Fruit fly (Drosophila melanogaster): ENCODE measurements around the gene Sec10.

DNA sequence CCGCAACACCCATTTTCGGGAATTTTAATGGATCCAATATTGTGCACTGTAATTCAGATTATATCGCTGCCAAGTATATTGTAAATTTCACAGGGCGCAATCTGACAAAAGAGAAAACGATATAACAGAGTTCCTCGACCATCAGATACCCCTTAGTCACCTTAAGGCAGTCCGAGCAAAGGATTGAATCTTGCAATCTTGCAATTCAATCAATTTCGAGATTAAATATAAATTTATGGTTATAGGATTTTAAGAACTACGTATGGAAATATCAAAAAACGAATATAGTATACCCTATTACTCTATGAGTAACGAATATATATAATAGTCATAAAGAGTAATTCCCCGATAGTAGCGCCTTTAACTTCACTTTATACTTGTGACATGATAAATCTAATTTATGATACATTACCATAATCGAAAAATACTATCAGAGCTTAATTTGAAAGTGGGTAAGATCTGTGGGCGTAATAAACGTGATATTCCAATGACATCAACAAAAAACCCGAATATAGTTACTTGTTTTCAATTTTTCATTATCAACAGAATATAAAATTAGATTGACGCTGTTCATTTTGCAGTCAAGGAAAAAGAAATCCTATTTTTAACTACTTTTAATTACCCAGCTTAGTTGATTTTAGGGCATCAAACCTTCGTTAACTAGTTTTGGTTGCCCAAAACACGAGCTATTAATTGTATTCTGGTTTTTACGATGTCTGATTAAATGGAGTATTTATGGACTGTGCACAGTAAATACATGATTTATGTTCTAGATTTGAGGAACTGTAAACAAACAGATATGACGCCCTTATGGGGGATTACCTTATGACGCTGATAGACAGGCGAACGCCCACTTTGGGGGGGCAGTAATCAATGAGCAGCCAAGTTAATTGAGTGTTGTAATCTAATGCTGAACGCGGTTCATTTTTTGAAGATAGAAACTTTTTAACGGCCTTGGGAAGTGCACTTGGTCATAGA is 4.1 kb downstream of the Sec10 start:
- TF ChIP-seq Sox102F (GFP tag; optimal IDR thresholded peaks at IDR 0.05) (no peak), Ets21C (GFP tag; optimal IDR thresholded peaks at IDR 0.05) (no peak), CG11902 (GFP tag; optimal IDR thresholded peaks at IDR 0.05) (no peak), acj6 (GFP tag; optimal IDR thresholded peaks at IDR 0.05) (no peak), CG6792 (GFP tag; optimal IDR thresholded peaks at IDR 0.05) (no peak), CG4318 (GFP tag; optimal IDR thresholded peaks at IDR 0.05) (no peak), dsx (GFP tag; optimal IDR thresholded peaks at IDR 0.05; ENCODE audit: poor library complexity, severe bottlenecking) (no peak), Hr39 (GFP tag; optimal IDR thresholded peaks at IDR 0.05) (no peak), vri (GFP tag; optimal IDR thresholded peaks at IDR 0.05) (peak; percentile 28), Ets96B (tag; optimal IDR thresholded peaks at IDR 0.05) (no peak), OdsH (GFP tag; optimal IDR thresholded peaks at IDR 0.05) (no peak), CG6854 (GFP tag; optimal IDR thresholded peaks at IDR 0.05) (no peak), net (GFP tag; optimal IDR thresholded peaks at IDR 0.05) (no peak)
